Worm (Caenorhabditis elegans): ENCODE results near the gene lec-3.

lec-3 gene

DNA sequence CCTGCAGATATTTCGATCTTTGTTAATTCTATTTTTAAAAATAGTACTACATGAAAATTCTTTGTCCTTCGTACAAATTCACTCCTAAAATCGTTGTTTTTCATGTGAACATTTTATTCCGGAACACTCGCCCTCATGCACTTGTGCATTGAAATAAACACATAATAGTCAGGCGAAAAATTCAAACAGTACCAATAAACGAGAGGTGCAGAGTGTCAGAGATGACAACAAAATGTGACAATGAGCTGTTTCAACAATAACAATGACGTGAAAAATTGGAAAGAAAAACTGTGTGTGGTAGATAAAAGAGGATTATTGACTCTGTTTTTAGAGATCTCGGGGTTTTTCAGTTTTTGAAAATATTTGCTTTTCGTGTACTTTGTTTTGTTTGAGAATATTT, 37.3 kb downstream of the lec-3 start, which contains the start of gene F52H3.6 (continued):
- TF ChIP-seq daf-12 (tag; optimal IDR thresholded peaks at IDR 0.05): no peak
- TF ChIP-seq snpc-1.2 (GFP tag; IDR thresholded peaks at IDR 0.05): no peak
- no peak for TF ChIP-seq F44E2.7 (GFP tag; IDR thresholded peaks at IDR 0.05)
- TF ChIP-seq gei-8 (GFP tag; optimal IDR thresholded peaks at IDR 0.05): no peak
- TF ChIP-seq nhr-28 (tag; optimal IDR thresholded peaks at IDR 0.05): peak; percentile 9
- TF ChIP-seq fos-1 (tag; optimal IDR thresholded peaks at IDR 0.05): no peak
- no peak for TF ChIP-seq attf-4 (tag; optimal IDR thresholded peaks at IDR 0.05)
- TF ChIP-seq lin-13 (GFP tag; optimal IDR thresholded peaks at IDR 0.05): no peak
- TF ChIP-seq sdz-12 (GFP tag; optimal IDR thresholded peaks at IDR 0.05): no peak
- TF ChIP-seq php-3 (GFP tag; IDR thresholded peaks at IDR 0.05): no peak
- TF ChIP-seq mep-1 (tag; optimal IDR thresholded peaks at IDR 0.05): no peak
- no peak for TF ChIP-seq daf-8 (GFP tag; IDR thresholded peaks at IDR 0.05)
- no peak for TF ChIP-seq hmg-1.1 (GFP tag; IDR thresholded peaks at IDR 0.05)
- TF ChIP-seq pha-4 (GFP tag; IDR thresholded peaks at IDR 0.05): no peak
- peak; percentile 17 for TF ChIP-seq pha-4 (tag; optimal IDR thresholded peaks at IDR 0.05)
- TF ChIP-seq F10B5.3 (tag; optimal IDR thresholded peaks at IDR 0.05): no peak
- TF ChIP-seq zfp-3 (GFP tag; conservative IDR thresholded peaks at IDR 0.05): no peak
- no peak for TF ChIP-seq nhr-76 (tag; optimal IDR thresholded peaks at IDR 0.05)
- peak; percentile 55 for TF ChIP-seq hlh-11 (tag; optimal IDR thresholded peaks at IDR 0.05)
- TF ChIP-seq mes-2 (tag; optimal IDR thresholded peaks at IDR 0.05; ENCODE audit: poor library complexity, severe bottlenecking): no peak
- no peak for TF ChIP-seq T20F7.1 (GFP tag; optimal IDR thresholded peaks at IDR 0.05)
- no peak for TF ChIP-seq ztf-11 (tag; optimal IDR thresholded peaks at IDR 0.05)

ce11 chrII:10029044-10029443, 38.1 kb downstream of the lec-3 start:
- TF ChIP-seq nhr-77 (tag; optimal IDR thresholded peaks at IDR 0.05): peak; percentile 55
- TF ChIP-seq mdt-29 (GFP tag; IDR thresholded peaks at IDR 0.05): 0 out of 2 replicates have a peak, but pooled peaks have one; percentile 10
- TF ChIP-seq ceh-20 (GFP tag; IDR thresholded peaks at IDR 0.05): no peak
- peak in 1 of 2 experiments; percentile 54 for TF ChIP-seq mdl-1 (tag; optimal IDR thresholded peaks at IDR 0.05)
- no peak for TF ChIP-seq sdz-12 (GFP tag; optimal IDR thresholded peaks at IDR 0.05)
- no peak for TF ChIP-seq lim-7 (GFP tag; IDR thresholded peaks at IDR 0.05)
- TF ChIP-seq lin-38 (GFP tag; IDR thresholded peaks at IDR 0.05): no peak
- TF ChIP-seq mxl-3 (GFP tag; optimal IDR thresholded peaks at IDR 0.05): peak; percentile 75
- TF ChIP-seq T20F7.1 (GFP tag; optimal IDR thresholded peaks at IDR 0.05): peak; percentile 15
- peak; percentile 62 for TF ChIP-seq nhr-48 (tag; optimal IDR thresholded peaks at IDR 0.05)
- no peak for TF ChIP-seq fkh-10 (GFP tag; optimal IDR thresholded peaks at IDR 0.05)
- peak; percentile 80 for TF ChIP-seq dve-1 (tag; optimal IDR thresholded peaks at IDR 0.05; ENCODE audit: insufficient read depth)
- peak; percentile 62 for TF ChIP-seq dmd-6 (GFP tag; IDR thresholded peaks at IDR 0.05)
- peak in 1 of 2 experiments; percentile 58 for TF ChIP-seq lsy-2 (tag; optimal IDR thresholded peaks at IDR 0.05)
- TF ChIP-seq unc-39 (tag; optimal IDR thresholded peaks at IDR 0.05): no peak
- peak in 1 of 2 experiments; percentile 53 for TF ChIP-seq unc-62 (GFP tag; optimal IDR thresholded peaks at IDR 0.05 in 1 of 2)
- TF ChIP-seq unc-62 (tag; optimal IDR thresholded peaks at IDR 0.05): no peak
- peak; percentile 16 for TF ChIP-seq nhr-102 (tag; optimal IDR thresholded peaks at IDR 0.05)
- TF ChIP-seq nhr-41 (GFP tag; IDR thresholded peaks at IDR 0.05): peak; percentile 38; the same call in 1 of the 2 replicates
- no peak for TF ChIP-seq ceh-62 (tag; optimal IDR thresholded peaks at IDR 0.05)
- TF ChIP-seq nhr-25 (tag; optimal IDR thresholded peaks at IDR 0.05; ENCODE audit: borderline replicate concordance, insufficient read depth): peak; percentile 75
- peak; percentile 81 for TF ChIP-seq hlh-30 (tag; optimal IDR thresholded peaks at IDR 0.05; ENCODE audit: insufficient read depth)
- TF ChIP-seq set-16 (GFP tag; IDR thresholded peaks at IDR 0.05): no peak
- TF ChIP-seq nhr-76 (tag; optimal IDR thresholded peaks at IDR 0.05): no peak
- peak; percentile 26 for TF ChIP-seq mep-1 (tag; optimal IDR thresholded peaks at IDR 0.05)
- TF ChIP-seq hlh-11 (tag; optimal IDR thresholded peaks at IDR 0.05): peak; percentile 81
- TF ChIP-seq nhr-28 (tag; optimal IDR thresholded peaks at IDR 0.05): peak; percentile 56
- no peak for TF ChIP-seq daf-16 (GFP tag; optimal IDR thresholded peaks at IDR 0.05)
- TF ChIP-seq daf-16 (tag; optimal IDR thresholded peaks at IDR 0.05): peak; percentile 89
- TF ChIP-seq vab-7 (GFP tag; IDR thresholded peaks at IDR 0.05): no peak
- peak; percentile 35 for TF ChIP-seq nhr-10 (tag; optimal IDR thresholded peaks at IDR 0.05)
